Worm (Caenorhabditis elegans) whole organism, L4 larva: ENCODE results near the gene T26H5.14.
A peak's percentile ranks its signal among the peaks of the same experiment; 100 is the strongest.

Source experiments
- D1046.2 ChIP-seq: fragments of 200-800 bp; sonication (Bioruptor generic); IDR thresholded peaks from 2 replicates; pipeline ENCODE4 v1.3.6; 2022; ENCODE audit warnings: missing genetic modification characterization, missing compliant biosample characterization
- F10B5.3 ChIP-seq: sonication (generic microtip); optimal IDR thresholded peaks from 2 replicates; lab custom pipeline; 2016; ENCODE audit warnings: mild to moderate bottlenecking, missing genetic modification characterization, missing compliant biosample characterization
- F26F4.8 ChIP-seq: fragments of 200-800 bp; sonication (Bioruptor generic); conservative IDR thresholded peaks from 2 replicates; pipeline ENCODE4 v1.3.6; 2022; ENCODE audit warnings: missing genetic modification characterization, missing compliant biosample characterization
- T20F7.1 ChIP-seq: fragments of 200-800 bp; sonication (Bioruptor generic); optimal IDR thresholded peaks from 2 replicates; lab custom pipeline; 2018; ENCODE audit warnings: mild to moderate bottlenecking, missing genetic modification characterization, missing compliant biosample characterization
- T26A8.4 ChIP-seq: fragments of 200-800 bp; sonication (Bioruptor generic); IDR thresholded peaks from 2 replicates; pipeline ENCODE4 v1.3.6; 2022; ENCODE audit warnings: missing genetic modification characterization, missing compliant biosample characterization
- Y5F2A.4 ChIP-seq: fragments of 200-800 bp; sonication (Bioruptor generic); optimal IDR thresholded peaks from 2 replicates; lab custom pipeline; 2018; ENCODE audit warnings: mild to moderate bottlenecking, missing genetic modification characterization, missing compliant biosample characterization
- Y75B8A.6 ChIP-seq: fragments of 200-800 bp; sonication (Bioruptor generic); IDR thresholded peaks from 2 replicates; pipeline ENCODE4 v1.3.6; 2022; ENCODE audit warnings: missing genetic modification reagents, missing genetic modification characterization, missing compliant biosample characterization
- aha-1 ChIP-seq: fragments of 150-350 bp; peaks from one replicate; lab custom pipeline; 2014; ENCODE audit warnings: missing biosample characterization, missing genetic modification characterization
- aly-2 ChIP-seq: sonication (generic microtip); optimal IDR thresholded peaks from 2 replicates; lab custom pipeline; 2018; ENCODE audit warnings: missing biosample characterization, missing genetic modification characterization
- arid-1 ChIP-seq: fragments of 200-800 bp; sonication (Bioruptor generic); conservative IDR thresholded peaks from 2 replicates; pipeline ENCODE4 v1.3.6; 2022; ENCODE audit warnings: missing genetic modification reagents, missing genetic modification characterization, missing compliant biosample characterization
- attf-4 ChIP-seq: sonication (generic microtip); optimal IDR thresholded peaks from 3 replicates; lab custom pipeline; 2017; ENCODE audit warnings: missing biosample characterization, missing genetic modification characterization
- ceh-62 ChIP-seq: sonication (generic microtip); optimal IDR thresholded peaks from 2 replicates; lab custom pipeline; 2017; ENCODE audit warnings: missing biosample characterization, missing genetic modification characterization
- daf-16 ChIP-seq, 3 experiments: sonication (generic microtip); optimal IDR thresholded peaks; 2 replicates each; lab custom pipeline; 2016 to 2017; ENCODE audit warnings: missing genetic modification characterization in 3 of 3, missing genetic modification reagents in 3 of 3, mild to moderate bottlenecking in 2 of 3, missing compliant biosample characterization in 2 of 3, missing biosample characterization in 1 of 3, moderate library complexity in 1 of 3
- dpl-1 ChIP-seq: fragments of 150-350 bp; optimal IDR thresholded peaks from 2 replicates; lab custom pipeline; 2014; ENCODE audit warnings: missing biosample characterization, missing genetic modification reagents, missing genetic modification characterization
- dve-1 ChIP-seq: sonication (generic microtip); optimal IDR thresholded peaks from 2 replicates; lab custom pipeline; 2017; ENCODE audit warnings: antibody characterized with exemption, mild to moderate bottlenecking, missing genetic modification characterization, missing compliant biosample characterization; ENCODE audit not compliant: insufficient read depth
- egl-43 ChIP-seq: fragments of 200-800 bp; sonication (Bioruptor generic); IDR thresholded peaks from 2 replicates; pipeline ENCODE4 v1.3.6; 2022; ENCODE audit warnings: missing genetic modification reagents, missing genetic modification characterization, missing compliant biosample characterization
- fkh-10 ChIP-seq: fragments of 150-350 bp; optimal IDR thresholded peaks from 2 replicates; lab custom pipeline; 2014; ENCODE audit warnings: missing biosample characterization, missing genetic modification reagents, missing genetic modification characterization
- hif-1 ChIP-seq, 2 experiments: sonication (generic microtip); optimal IDR thresholded peaks; 2 replicates each; lab custom pipeline; 2016 to 2017; ENCODE audit warnings: missing compliant biosample characterization in 2 of 2, missing genetic modification characterization in 2 of 2, missing genetic modification reagents in 2 of 2, missing genotype in 2 of 2, mild to moderate bottlenecking in 1 of 2
- hmg-1.1 ChIP-seq: fragments of 200-800 bp; sonication (Bioruptor generic); IDR thresholded peaks from 2 replicates; pipeline ENCODE4 v1.3.6; 2022; ENCODE audit warnings: missing genetic modification reagents, missing genetic modification characterization, missing compliant biosample characterization
- jun-1 ChIP-seq: fragments of 150-350 bp; optimal IDR thresholded peaks from 2 replicates; lab custom pipeline; 2014; ENCODE audit warnings: missing biosample characterization, missing genetic modification reagents, missing genetic modification characterization
- lim-7 ChIP-seq: fragments of 200-800 bp; sonication (Bioruptor generic); IDR thresholded peaks from 2 replicates; pipeline ENCODE4 v1.3.6; 2022; ENCODE audit warnings: missing genetic modification characterization, missing compliant biosample characterization
- lin-1 ChIP-seq: fragments of 200-800 bp; sonication (Bioruptor generic); IDR thresholded peaks from 2 replicates; pipeline ENCODE4 v1.3.6; 2022; ENCODE audit warnings: missing genetic modification reagents, missing genetic modification characterization, missing compliant biosample characterization
- lin-15B ChIP-seq: fragments of 150-350 bp; sonication (generic microtip); optimal IDR thresholded peaks from 3 replicates; lab custom pipeline; 2014; ENCODE audit warnings: missing biosample characterization, missing genetic modification characterization
- lin-39 ChIP-seq: fragments of 150-350 bp; optimal IDR thresholded peaks from 2 replicates; lab custom pipeline; 2014; ENCODE audit warnings: missing biosample characterization, missing genetic modification reagents, missing genetic modification characterization
- madf-5 ChIP-seq, 2 experiments: fragments of 200-800 bp; sonication (Bioruptor generic); IDR thresholded peaks; 2 replicates each; pipeline ENCODE4 v1.3.6; 2022; ENCODE audit warnings: missing compliant biosample characterization in 2 of 2, missing genetic modification characterization in 2 of 2
- madf-9 ChIP-seq: fragments of 200-800 bp; sonication (Bioruptor generic); conservative IDR thresholded peaks from 2 replicates; pipeline ENCODE4 v1.3.6; 2022; ENCODE audit warnings: missing genetic modification reagents, missing genetic modification characterization, missing compliant biosample characterization
- mes-2 ChIP-seq: sonication (generic microtip); optimal IDR thresholded peaks from 2 replicates; lab custom pipeline; 2016; ENCODE audit warnings: missing genotype, mild to moderate bottlenecking, missing genetic modification characterization, missing compliant biosample characterization; ENCODE audit not compliant: poor library complexity, severe bottlenecking
- mxl-2 ChIP-seq: fragments of 200-800 bp; sonication (Bioruptor generic); conservative IDR thresholded peaks from 2 replicates; pipeline ENCODE4 v1.3.6; 2022; ENCODE audit warnings: missing genetic modification reagents, missing genetic modification characterization, missing compliant biosample characterization
- nhr-11 ChIP-seq: fragments of 150-350 bp; optimal IDR thresholded peaks from 2 replicates; lab custom pipeline; 2014; ENCODE audit warnings: missing biosample characterization, missing genetic modification characterization
- nhr-25 ChIP-seq: sonication (generic microtip); optimal IDR thresholded peaks from 2 replicates; lab custom pipeline; 2017; ENCODE audit warnings: missing genetic modification characterization, mild to moderate bottlenecking, missing compliant biosample characterization, antibody characterized with exemption, moderate library complexity, borderline replicate concordance; ENCODE audit not compliant: insufficient read depth
- nhr-28 ChIP-seq: fragments of 150-350 bp; optimal IDR thresholded peaks from 2 replicates; lab custom pipeline; 2014; ENCODE audit warnings: missing biosample characterization, missing genetic modification characterization
- nhr-6 ChIP-seq: fragments of 150-350 bp; optimal IDR thresholded peaks from 2 replicates; lab custom pipeline; 2014; ENCODE audit warnings: missing biosample characterization, missing genetic modification characterization
- nhr-77 ChIP-seq: fragments of 150-350 bp; optimal IDR thresholded peaks from 2 replicates; lab custom pipeline; 2014; ENCODE audit warnings: missing biosample characterization, missing genetic modification characterization
- pqm-1 ChIP-seq: sonication (generic microtip); optimal IDR thresholded peaks from 2 replicates; lab custom pipeline; 2017; ENCODE audit warnings: missing biosample characterization, missing genetic modification characterization
- saeg-2 ChIP-seq: fragments of 200-800 bp; sonication (Bioruptor generic); IDR thresholded peaks from 2 replicates; pipeline ENCODE4 v1.3.6; 2022; ENCODE audit warnings: missing genetic modification reagents, missing genetic modification characterization, missing compliant biosample characterization
- tra-1 ChIP-seq: fragments of 200-800 bp; sonication (Bioruptor generic); IDR thresholded peaks from 2 replicates; pipeline ENCODE4 v1.3.6; 2022; ENCODE audit warnings: missing genetic modification reagents, missing genetic modification characterization, missing compliant biosample characterization
- unc-39 ChIP-seq: sonication (generic microtip); optimal IDR thresholded peaks from 2 replicates; lab custom pipeline; 2017; ENCODE audit warnings: missing biosample characterization, missing genetic modification characterization
- unc-62 ChIP-seq, 3 experiments: fragments of 150-350 bp in 1 of 3; sonication (generic microtip); optimal IDR thresholded peaks in 2 of 3; peaks in 1 of 3; 1 replicate in 1 of 3; 2 replicates in 2 of 3; lab custom pipeline; 2014 to 2017; ENCODE audit warnings: missing biosample characterization in 3 of 3, missing genetic modification characterization in 3 of 3, missing genetic modification reagents in 3 of 3, missing genotype in 1 of 3
- vab-7 ChIP-seq: fragments of 200-800 bp; sonication (Bioruptor generic); IDR thresholded peaks from 2 replicates; pipeline ENCODE4 v1.3.6; 2022; ENCODE audit warnings: missing genetic modification reagents, missing genetic modification characterization, missing compliant biosample characterization
- zfp-2 ChIP-seq: sonication (generic microtip); optimal IDR thresholded peaks from 2 replicates; lab custom pipeline; 2016; ENCODE audit warnings: mild to moderate bottlenecking, missing genetic modification characterization, missing compliant biosample characterization

Gene T26H5.14

ce11 chrV:15479825-15480224 is 30.9 kb downstream of the T26H5.14 start (continued):
- peak; percentile 40; the same call in 1 of the 2 replicates for TF ChIP-seq Y75B8A.6 (GFP tag; lab: Robert Waterston, UW)
- TF ChIP-seq saeg-2 (GFP tag; lab: Robert Waterston, UW), result no peak
- TF ChIP-seq hmg-1.1 (GFP tag; lab: Robert Waterston, UW), result no peak
- TF ChIP-seq egl-43 (GFP tag; lab: Robert Waterston, UW), result peak; percentile 83
- no peak for TF ChIP-seq T26A8.4 (GFP tag; lab: Robert Waterston, UW)
- no peak for TF ChIP-seq unc-39
- TF ChIP-seq ceh-62, result no peak
- no peak for TF ChIP-seq mxl-2 (GFP tag; lab: Robert Waterston, UW)
- TF ChIP-seq nhr-25 (tag; lab: Kevin White, UChicago), result no peak
- no peak for TF ChIP-seq nhr-11 (tag; lab: Kevin White, UChicago)
- TF ChIP-seq attf-4 (tag; lab: Kevin White, UChicago), result no peak
- TF ChIP-seq jun-1 (tag; lab: Kevin White, UChicago), result no peak
- TF ChIP-seq nhr-6 (tag; lab: Kevin White, UChicago), result no peak
- no peak for TF ChIP-seq fkh-10
- TF ChIP-seq F10B5.3, result no peak
- TF ChIP-seq mes-2 (tag; lab: Kevin White, UChicago), result peak; percentile 49
- TF ChIP-seq madf-5 (GFP tag; IDR thresholded peaks at IDR 0.05; lab: Robert Waterston, UW), result peak in 1 of 2 experiments; percentile 32; a peak in 1 of 4 replicates
- TF ChIP-seq nhr-28 (tag; lab: Kevin White, UChicago), result no peak
- TF ChIP-seq dpl-1 (GFP tag; lab: Kevin White, UChicago), result no peak
- no peak for TF ChIP-seq zfp-2 (tag; lab: Kevin White, UChicago)
- TF ChIP-seq aly-2 (tag; lab: Kevin White, UChicago), result no peak
- 0 out of 2 replicates have a peak, but pooled peaks have one; percentile 10 for TF ChIP-seq F26F4.8 (GFP tag; lab: Robert Waterston, UW)
- TF ChIP-seq lin-15B (tag; lab: Kevin White, UChicago), result no peak
- no peak for TF ChIP-seq pqm-1 (tag; lab: Kevin White, UChicago)
- TF ChIP-seq dve-1, result peak; percentile 21
- TF ChIP-seq Y5F2A.4 (GFP tag; lab: Kevin White, UChicago), result no peak
- no peak for TF ChIP-seq lin-39 (tag; lab: Kevin White, UChicago)
- TF ChIP-seq hif-1 (tag; optimal IDR thresholded peaks at IDR 0.05; lab: Kevin White, UChicago), result no peak
- TF ChIP-seq daf-16 (GFP tag; optimal IDR thresholded peaks at IDR 0.05; lab: Kevin White, UChicago), result peak in 1 of 2 experiments; percentile 7
- TF ChIP-seq daf-16 (tag; optimal IDR thresholded peaks at IDR 0.05; lab: Kevin White, UChicago), result peak; percentile 22
- TF ChIP-seq aha-1 (tag; lab: Kevin White, UChicago), result peak; percentile 14
- TF ChIP-seq D1046.2 (GFP tag; lab: Robert Waterston, UW), result no peak
- TF ChIP-seq, all 104 proteins: peak for 20

ce11 chrV:15480505-15481075 is 31.6 kb downstream of the T26H5.14 start:
- TF ChIP-seq aha-1 (tag; lab: Kevin White, UChicago) (peak; percentile 91), F10B5.3 (no peak), vab-7 (GFP tag; lab: Robert Waterston, UW) (0 out of 2 replicates have a peak, but pooled peaks have one; percentile 34), dve-1 (peak; percentile 7), arid-1 (0 out of 2 replicates have a peak, but pooled peaks have one; percentile 30), T20F7.1 (GFP tag; lab: Kevin White, UChicago) (no peak), egl-43 (GFP tag; lab: Robert Waterston, UW) (peak; percentile 62; the same call in 1 of the 2 replicates), tra-1 (GFP tag; lab: Robert Waterston, UW) (0 out of 2 replicates have a peak, but pooled peaks have one; percentile 27), madf-9 (GFP tag; lab: Robert Waterston, UW) (0 out of 2 replicates have a peak, but pooled peaks have one; percentile 16), lim-7 (GFP tag; lab: Robert Waterston, UW) (peak; percentile 64; the same call in 1 of the 2 replicates), unc-62 (GFP tag; optimal IDR thresholded peaks at IDR 0.05 in 1 of 2; lab: Kevin White, UChicago) (peak in 1 of 2 experiments; percentile 64), unc-62 (tag; optimal IDR thresholded peaks at IDR 0.05; lab: Kevin White, UChicago) (no peak), nhr-77 (tag; lab: Kevin White, UChicago) (no peak), lin-1 (0 out of 2 replicates have a peak, but pooled peaks have one; percentile 43)
- TF ChIP-seq, all 104 proteins: peak for 10
